Worm (Caenorhabditis elegans) whole organism, late embryonic: Measurements from ENCODE around the gene R12C12.6.
A peak's percentile ranks its signal among the peaks of the same experiment; 100 is the strongest.

Experiments
- C08G9.2 ChIP-seq: sonication (generic microtip); optimal IDR thresholded peaks from 2 replicates; lab custom pipeline; 2016; ENCODE audit warnings: mild to moderate bottlenecking, missing genetic modification characterization, moderate library complexity, missing compliant biosample characterization
- F13H6.1 ChIP-seq: sonication (generic microtip); optimal IDR thresholded peaks from 2 replicates; lab custom pipeline; 2016; ENCODE audit warnings: missing genetic modification characterization, missing compliant biosample characterization
- K02D7.2 ChIP-seq: sonication (generic microtip); optimal IDR thresholded peaks from 2 replicates; lab custom pipeline; 2017; ENCODE audit warnings: mild to moderate bottlenecking, missing genetic modification characterization, missing compliant biosample characterization
- T23F11.4 ChIP-seq: fragments of 200-800 bp; sonication (Bioruptor generic); optimal IDR thresholded peaks from 2 replicates; lab custom pipeline; 2018; ENCODE audit warnings: mild to moderate bottlenecking, missing genetic modification characterization, missing compliant biosample characterization
- ahr-1 ChIP-seq: sonication (generic microtip); optimal IDR thresholded peaks from 2 replicates; lab custom pipeline; 2016; ENCODE audit warnings: missing genetic modification characterization, missing compliant biosample characterization
- ama-1 ChIP-seq: fragments of 150-350 bp; optimal IDR thresholded peaks from 2 replicates; lab custom pipeline; 2014
- ceh-18 ChIP-seq: sonication (generic microtip); optimal IDR thresholded peaks from 2 replicates; lab custom pipeline; 2016; ENCODE audit warnings: missing genetic modification characterization, missing compliant biosample characterization
- ceh-19 ChIP-seq: fragments of 200-800 bp; sonication (Bioruptor generic); optimal IDR thresholded peaks from 2 replicates; lab custom pipeline; 2018; ENCODE audit warnings: mild to moderate bottlenecking, missing genetic modification characterization, missing compliant biosample characterization
- ceh-2 ChIP-seq: sonication (generic microtip); optimal IDR thresholded peaks from 2 replicates; lab custom pipeline; 2016; ENCODE audit warnings: missing genotype, missing genetic modification characterization, missing compliant biosample characterization
- ceh-22 ChIP-seq: sonication (generic microtip); optimal IDR thresholded peaks from 2 replicates; lab custom pipeline; 2017; ENCODE audit warnings: missing biosample characterization, missing genetic modification characterization
- ceh-24 ChIP-seq: sonication (generic microtip); optimal IDR thresholded peaks from 2 replicates; lab custom pipeline; 2016; ENCODE audit warnings: mild to moderate bottlenecking, missing genetic modification characterization, missing compliant biosample characterization
- ceh-30 ChIP-seq: fragments of 150-350 bp; optimal IDR thresholded peaks from 2 replicates; lab custom pipeline; 2014; ENCODE audit warnings: missing biosample characterization, missing genetic modification characterization
- ceh-31 ChIP-seq: sonication (generic microtip); optimal IDR thresholded peaks from 2 replicates; lab custom pipeline; 2016; ENCODE audit warnings: missing genetic modification characterization, missing compliant biosample characterization
- ceh-34 ChIP-seq: sonication (generic microtip); optimal IDR thresholded peaks from 2 replicates; lab custom pipeline; 2016; ENCODE audit warnings: mild to moderate bottlenecking, missing genetic modification characterization, missing compliant biosample characterization
- ceh-48 ChIP-seq: sonication (generic microtip); optimal IDR thresholded peaks from 2 replicates; lab custom pipeline; 2016; ENCODE audit warnings: missing genetic modification characterization, inconsistent platforms, missing compliant biosample characterization
- ceh-6 ChIP-seq: fragments of 200-800 bp; sonication (Bioruptor generic); optimal IDR thresholded peaks from 2 replicates; lab custom pipeline; 2018; ENCODE audit warnings: mild to moderate bottlenecking, missing genetic modification characterization, missing compliant biosample characterization
- ceh-9 ChIP-seq: sonication (generic microtip); optimal IDR thresholded peaks from 2 replicates; lab custom pipeline; 2016; ENCODE audit warnings: mild to moderate bottlenecking, missing genetic modification characterization, inconsistent platforms, missing compliant biosample characterization
- dmd-4 ChIP-seq: sonication (generic microtip); optimal IDR thresholded peaks from 2 replicates; lab custom pipeline; 2016; ENCODE audit warnings: borderline replicate concordance, missing genetic modification characterization, missing compliant biosample characterization
- dve-1 ChIP-seq: sonication (generic microtip); optimal IDR thresholded peaks from 2 replicates; lab custom pipeline; 2017; ENCODE audit warnings: antibody characterized with exemption, mild to moderate bottlenecking, missing genetic modification characterization, missing compliant biosample characterization
- elt-2 ChIP-seq: sonication (generic microtip); optimal IDR thresholded peaks from 2 replicates; lab custom pipeline; 2016; ENCODE audit warnings: missing genetic modification reagents, missing genetic modification characterization, missing compliant biosample characterization
- elt-4 ChIP-seq: sonication (generic microtip); optimal IDR thresholded peaks from 2 replicates; lab custom pipeline; 2016; ENCODE audit warnings: missing genetic modification characterization, missing compliant biosample characterization
- eyg-1 ChIP-seq: sonication (generic microtip); optimal IDR thresholded peaks from 2 replicates; lab custom pipeline; 2016; ENCODE audit warnings: missing genotype, missing genetic modification characterization, missing compliant biosample characterization
- fax-1 ChIP-seq: sonication (generic microtip); optimal IDR thresholded peaks from 2 replicates; lab custom pipeline; 2016; ENCODE audit warnings: missing genotype, missing genetic modification characterization, missing compliant biosample characterization
- fkh-10 ChIP-seq: fragments of 150-350 bp; optimal IDR thresholded peaks from 2 replicates; lab custom pipeline; 2014; ENCODE audit warnings: missing biosample characterization, missing genetic modification reagents, missing genetic modification characterization
- fkh-6 ChIP-seq: sonication (generic microtip); optimal IDR thresholded peaks from 2 replicates; lab custom pipeline; 2016; ENCODE audit warnings: missing genetic modification characterization, missing compliant biosample characterization
- gmeb-2 ChIP-seq: sonication (generic microtip); optimal IDR thresholded peaks from 2 replicates; lab custom pipeline; 2016; ENCODE audit warnings: missing genetic modification characterization, inconsistent platforms, missing compliant biosample characterization
- hlh-13 ChIP-seq: fragments of 200-800 bp; sonication (Bioruptor generic); optimal IDR thresholded peaks from 2 replicates; lab custom pipeline; 2018; ENCODE audit warnings: mild to moderate bottlenecking, missing genetic modification characterization, missing compliant biosample characterization
- hlh-30 ChIP-seq: sonication (generic microtip); optimal IDR thresholded peaks from 2 replicates; lab custom pipeline; 2017; ENCODE audit warnings: antibody characterized with exemption, missing genetic modification characterization, missing compliant biosample characterization; ENCODE audit not compliant: insufficient read depth
- hlh-6 ChIP-seq: sonication (generic microtip); optimal IDR thresholded peaks from 2 replicates; lab custom pipeline; 2016; ENCODE audit warnings: missing genotype, missing genetic modification characterization, missing compliant biosample characterization
- hlh-8 ChIP-seq: sonication (generic microtip); optimal IDR thresholded peaks from 2 replicates; lab custom pipeline; 2016; ENCODE audit warnings: missing genotype, missing genetic modification characterization, missing compliant biosample characterization
- lim-6 ChIP-seq: sonication (generic microtip); optimal IDR thresholded peaks from 2 replicates; lab custom pipeline; 2016; ENCODE audit warnings: missing genetic modification characterization, missing compliant biosample characterization
- lin-11 ChIP-seq: fragments of 200-800 bp; sonication (Bioruptor generic); optimal IDR thresholded peaks from 2 replicates; lab custom pipeline; 2018; ENCODE audit warnings: mild to moderate bottlenecking, missing genetic modification characterization, missing compliant biosample characterization
- madf-2 ChIP-seq: sonication (generic microtip); optimal IDR thresholded peaks from 2 replicates; lab custom pipeline; 2017; ENCODE audit warnings: missing genetic modification characterization, missing compliant biosample characterization
- mec-3 ChIP-seq: sonication (generic microtip); optimal IDR thresholded peaks from 2 replicates; lab custom pipeline; 2016; ENCODE audit warnings: borderline replicate concordance, missing genetic modification characterization, missing compliant biosample characterization
- nfya-1 ChIP-seq: sonication (generic microtip); optimal IDR thresholded peaks from 2 replicates; lab custom pipeline; 2017; ENCODE audit warnings: missing genetic modification characterization, mild to moderate bottlenecking, missing compliant biosample characterization, antibody characterized with exemption, moderate library complexity
- nhr-11 ChIP-seq: fragments of 150-350 bp; optimal IDR thresholded peaks from 2 replicates; lab custom pipeline; 2014; ENCODE audit warnings: missing biosample characterization, missing genetic modification characterization
- pag-3 ChIP-seq: sonication (generic microtip); optimal IDR thresholded peaks from 2 replicates; lab custom pipeline; 2016; ENCODE audit warnings: missing compliant biosample characterization, missing genetic modification characterization, borderline replicate concordance
- pat-9 ChIP-seq: fragments of 200-800 bp; sonication (Bioruptor generic); optimal IDR thresholded peaks from 2 replicates; lab custom pipeline; 2018; ENCODE audit warnings: mild to moderate bottlenecking, missing genetic modification characterization, moderate library complexity, missing compliant biosample characterization
- pax-1 ChIP-seq: fragments of 150-350 bp; optimal IDR thresholded peaks from 2 replicates; lab custom pipeline; 2014; ENCODE audit warnings: missing biosample characterization, missing genetic modification characterization
- pha-2 ChIP-seq: sonication (generic microtip); optimal IDR thresholded peaks from 2 replicates; lab custom pipeline; 2017; ENCODE audit warnings: mild to moderate bottlenecking, missing genetic modification characterization, missing compliant biosample characterization
- pha-4 ChIP-seq: fragments of 150-350 bp; optimal IDR thresholded peaks from 2 replicates; lab custom pipeline; 2018; ENCODE audit warnings: missing biosample characterization, missing genetic modification reagents, missing genetic modification characterization
- pros-1 ChIP-seq: fragments of 150-350 bp; optimal IDR thresholded peaks from 2 replicates; lab custom pipeline; 2014; ENCODE audit warnings: missing biosample characterization, missing genetic modification reagents, missing genetic modification characterization
- ref-2 ChIP-seq: sonication (generic microtip); optimal IDR thresholded peaks from 2 replicates; lab custom pipeline; 2016; ENCODE audit warnings: missing genetic modification characterization, missing compliant biosample characterization
- sdc-2 ChIP-seq: sonication (generic microtip); optimal IDR thresholded peaks from 2 replicates; lab custom pipeline; 2016; ENCODE audit warnings: missing genotype, missing genetic modification characterization, missing compliant biosample characterization
- sox-2 ChIP-seq: fragments of 200-800 bp; sonication (Bioruptor generic); IDR thresholded peaks from 2 replicates; pipeline ENCODE4 v1.3.6; 2022; ENCODE audit warnings: missing genetic modification reagents, missing genetic modification characterization, missing compliant biosample characterization
- sox-4 ChIP-seq: sonication (generic microtip); optimal IDR thresholded peaks from 2 replicates; lab custom pipeline; 2017; ENCODE audit warnings: mild to moderate bottlenecking, missing genetic modification characterization, inconsistent platforms, missing compliant biosample characterization
- syd-9 ChIP-seq: sonication (generic microtip); optimal IDR thresholded peaks from 2 replicates; lab custom pipeline; 2016; ENCODE audit warnings: mild to moderate bottlenecking, missing genetic modification characterization, moderate library complexity, missing compliant biosample characterization
- tbx-2 ChIP-seq: sonication (generic microtip); optimal IDR thresholded peaks from 2 replicates; lab custom pipeline; 2016; ENCODE audit warnings: missing genetic modification characterization, missing compliant biosample characterization
- ttx-3 ChIP-seq: sonication (generic microtip); optimal IDR thresholded peaks from 2 replicates; lab custom pipeline; 2016; ENCODE audit warnings: missing genetic modification reagents, missing genetic modification characterization, missing compliant biosample characterization
- unc-3 ChIP-seq, 2 experiments: fragments of 200-800 bp in 1 of 2; sonication (Bioruptor generic) in 1 of 2; sonication (generic microtip) in 1 of 2; conservative IDR thresholded peaks in 1 of 2; optimal IDR thresholded peaks in 1 of 2; 2 replicates each; pipeline versions ENCODE4 v1.3.6 to Lab custom; 2016 to 2022; ENCODE audit warnings: missing compliant biosample characterization in 2 of 2, missing genetic modification characterization in 2 of 2, missing genetic modification reagents in 1 of 2
- unc-86 ChIP-seq: sonication (generic microtip); optimal IDR thresholded peaks from 2 replicates; lab custom pipeline; 2016; ENCODE audit warnings: missing genetic modification characterization, missing compliant biosample characterization
- zip-5 ChIP-seq: sonication (generic microtip); optimal IDR thresholded peaks from 2 replicates; lab custom pipeline; 2016; ENCODE audit warnings: missing genetic modification characterization, missing compliant biosample characterization
- ztf-16 ChIP-seq: sonication (generic microtip); optimal IDR thresholded peaks from 2 replicates; lab custom pipeline; 2017; ENCODE audit warnings: missing genetic modification characterization, missing compliant biosample characterization

The R12C12.6 gene

DNA sequence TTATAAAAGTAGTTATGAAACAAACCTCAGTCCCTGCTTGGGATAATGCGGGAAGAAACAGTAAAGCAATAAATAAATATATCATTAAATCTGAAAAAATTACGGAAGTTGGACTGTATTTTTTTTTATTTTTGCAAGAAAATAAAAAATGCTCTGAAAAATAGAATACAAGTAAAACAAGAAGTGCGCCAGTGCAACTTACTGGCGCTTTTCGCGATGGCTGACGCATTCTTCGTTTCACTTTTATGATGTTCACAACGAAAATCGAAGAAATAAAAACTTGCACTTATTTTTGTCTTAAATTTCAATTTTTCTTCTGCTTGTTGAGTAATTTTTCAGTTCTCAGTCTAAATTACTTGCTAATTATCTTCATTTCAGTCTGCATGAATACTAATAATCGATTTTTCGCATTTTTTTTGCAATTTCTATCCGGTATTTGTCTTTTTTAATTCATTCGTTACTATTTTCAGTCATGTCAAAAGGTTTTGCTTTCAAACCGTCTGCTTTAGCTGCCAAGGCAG lies at the start of gene R12C12.6, which contains the start of gene ran-5:
Gene R12C12.6, minus strand, starts transcription at position 229 of the 521 bp plus-strand sequence.
Gene ran-5, plus strand, starts transcription at position 471 of the 521 bp plus-strand sequence.
- TF ChIP-seq pag-3 (no peak), fkh-10 (no peak), ceh-24 (tag; lab: Kevin White, UChicago) (no peak), ceh-18 (peak; percentile 14), ceh-6 (no peak), eyg-1 (tag; lab: Kevin White, UChicago) (no peak), ttx-3 (peak; percentile 24), T23F11.4 (GFP tag; lab: Kevin White, UChicago) (no peak), lim-6 (tag; lab: Kevin White, UChicago) (no peak), fkh-6 (tag; lab: Kevin White, UChicago) (no peak), ama-1 (no peak), ceh-31 (tag; lab: Kevin White, UChicago) (peak; percentile 34), ceh-34 (tag; lab: Kevin White, UChicago) (peak; percentile 37), ceh-48 (tag; lab: Kevin White, UChicago) (peak; percentile 4), ceh-22 (no peak), madf-2 (tag; lab: Kevin White, UChicago) (no peak), mec-3 (tag; lab: Kevin White, UChicago) (no peak), ceh-19 (GFP tag; lab: Kevin White, UChicago) (no peak), F13H6.1 (tag; lab: Kevin White, UChicago) (peak; percentile 21), hlh-13 (GFP tag; lab: Kevin White, UChicago) (no peak), fax-1 (tag; lab: Kevin White, UChicago) (no peak), ahr-1 (tag; lab: Kevin White, UChicago) (no peak), hlh-30 (tag; lab: Kevin White, UChicago) (no peak), hlh-8 (tag; lab: Kevin White, UChicago) (no peak), nfya-1 (peak; percentile 52), ztf-16 (tag; lab: Kevin White, UChicago) (peak; percentile 44), dmd-4 (tag; lab: Kevin White, UChicago) (no peak), gmeb-2 (no peak), unc-86 (tag; lab: Kevin White, UChicago) (peak; percentile 45), pros-1 (tag; lab: Kevin White, UChicago) (no peak), sdc-2 (tag; lab: Kevin White, UChicago) (peak; percentile 16), pha-2 (no peak), elt-2 (tag; lab: Kevin White, UChicago) (peak; percentile 74), ceh-9 (no peak), sox-4 (tag; lab: Kevin White, UChicago) (peak; percentile 42), nhr-11 (tag; lab: Kevin White, UChicago) (no peak), unc-3 (GFP tag; conservative IDR thresholded peaks at IDR 0.05; lab: Robert Waterston, UW) (0 out of 2 replicates have a peak, but pooled peaks have one; percentile 28), unc-3 (tag; optimal IDR thresholded peaks at IDR 0.05; lab: Kevin White, UChicago) (no peak), dve-1 (peak; percentile 32), sox-2 (GFP tag; lab: Robert Waterston, UW) (no peak), hlh-6 (tag; lab: Kevin White, UChicago) (no peak), tbx-2 (tag; lab: Kevin White, UChicago) (peak; percentile 48), pat-9 (tag; lab: Kevin White, UChicago) (no peak), elt-4 (tag; lab: Kevin White, UChicago) (no peak), ceh-30 (peak; percentile 75), syd-9 (tag; lab: Kevin White, UChicago) (no peak), K02D7.2 (tag; lab: Kevin White, UChicago) (no peak), lin-11 (peak; percentile 35), ceh-2 (tag; lab: Kevin White, UChicago) (peak; percentile 11), ref-2 (tag; lab: Kevin White, UChicago) (no peak), pha-4 (no peak), pax-1 (no peak), zip-5 (tag; lab: Kevin White, UChicago) (no peak), C08G9.2 (tag; lab: Kevin White, UChicago) (peak; percentile 31)
